Worm (Caenorhabditis elegans) whole organism, late embryonic: ENCODE measurements around the gene R02F2.5.

Source experiments
- F13H6.1 ChIP-seq: sonication (generic microtip); optimal IDR thresholded peaks from 2 replicates; lab custom pipeline; 2016; ENCODE audit warnings: missing genetic modification characterization, missing compliant biosample characterization
- T23F11.4 ChIP-seq: fragments of 200-800 bp; sonication (Bioruptor generic); optimal IDR thresholded peaks from 2 replicates; lab custom pipeline; 2018; ENCODE audit warnings: mild to moderate bottlenecking, missing genetic modification characterization, missing compliant biosample characterization
- ahr-1 ChIP-seq: sonication (generic microtip); optimal IDR thresholded peaks from 2 replicates; lab custom pipeline; 2016; ENCODE audit warnings: missing genetic modification characterization, missing compliant biosample characterization
- ceh-18 ChIP-seq: sonication (generic microtip); optimal IDR thresholded peaks from 2 replicates; lab custom pipeline; 2016; ENCODE audit warnings: missing genetic modification characterization, missing compliant biosample characterization
- ceh-19 ChIP-seq: fragments of 200-800 bp; sonication (Bioruptor generic); optimal IDR thresholded peaks from 2 replicates; lab custom pipeline; 2018; ENCODE audit warnings: mild to moderate bottlenecking, missing genetic modification characterization, missing compliant biosample characterization
- ceh-2 ChIP-seq: sonication (generic microtip); optimal IDR thresholded peaks from 2 replicates; lab custom pipeline; 2016; ENCODE audit warnings: missing genotype, missing genetic modification characterization, missing compliant biosample characterization
- ceh-22 ChIP-seq: sonication (generic microtip); optimal IDR thresholded peaks from 2 replicates; lab custom pipeline; 2017; ENCODE audit warnings: missing biosample characterization, missing genetic modification characterization
- ceh-24 ChIP-seq: sonication (generic microtip); optimal IDR thresholded peaks from 2 replicates; lab custom pipeline; 2016; ENCODE audit warnings: mild to moderate bottlenecking, missing genetic modification characterization, missing compliant biosample characterization
- ceh-31 ChIP-seq: sonication (generic microtip); optimal IDR thresholded peaks from 2 replicates; lab custom pipeline; 2016; ENCODE audit warnings: missing genetic modification characterization, missing compliant biosample characterization
- ceh-48 ChIP-seq: sonication (generic microtip); optimal IDR thresholded peaks from 2 replicates; lab custom pipeline; 2016; ENCODE audit warnings: missing genetic modification characterization, inconsistent platforms, missing compliant biosample characterization
- ceh-9 ChIP-seq: sonication (generic microtip); optimal IDR thresholded peaks from 2 replicates; lab custom pipeline; 2016; ENCODE audit warnings: mild to moderate bottlenecking, missing genetic modification characterization, inconsistent platforms, missing compliant biosample characterization
- dve-1 ChIP-seq: sonication (generic microtip); optimal IDR thresholded peaks from 2 replicates; lab custom pipeline; 2017; ENCODE audit warnings: antibody characterized with exemption, mild to moderate bottlenecking, missing genetic modification characterization, missing compliant biosample characterization
- elt-2 ChIP-seq: sonication (generic microtip); optimal IDR thresholded peaks from 2 replicates; lab custom pipeline; 2016; ENCODE audit warnings: missing genetic modification reagents, missing genetic modification characterization, missing compliant biosample characterization
- ets-4 ChIP-seq: sonication (generic microtip); optimal IDR thresholded peaks from 2 replicates; lab custom pipeline; 2016; ENCODE audit warnings: missing genetic modification characterization, missing compliant biosample characterization
- eyg-1 ChIP-seq: sonication (generic microtip); optimal IDR thresholded peaks from 2 replicates; lab custom pipeline; 2016; ENCODE audit warnings: missing genotype, missing genetic modification characterization, missing compliant biosample characterization
- fkh-10 ChIP-seq: fragments of 150-350 bp; optimal IDR thresholded peaks from 2 replicates; lab custom pipeline; 2014; ENCODE audit warnings: missing biosample characterization, missing genetic modification reagents, missing genetic modification characterization
- fkh-6 ChIP-seq: sonication (generic microtip); optimal IDR thresholded peaks from 2 replicates; lab custom pipeline; 2016; ENCODE audit warnings: missing genetic modification characterization, missing compliant biosample characterization
- gmeb-2 ChIP-seq: sonication (generic microtip); optimal IDR thresholded peaks from 2 replicates; lab custom pipeline; 2016; ENCODE audit warnings: missing genetic modification characterization, inconsistent platforms, missing compliant biosample characterization
- hlh-15 ChIP-seq: sonication (generic microtip); optimal IDR thresholded peaks from 2 replicates; lab custom pipeline; 2016; ENCODE audit warnings: missing genetic modification characterization, missing compliant biosample characterization
- hlh-30 ChIP-seq: sonication (generic microtip); optimal IDR thresholded peaks from 2 replicates; lab custom pipeline; 2017; ENCODE audit warnings: antibody characterized with exemption, missing genetic modification characterization, missing compliant biosample characterization; ENCODE audit not compliant: insufficient read depth
- hlh-6 ChIP-seq: sonication (generic microtip); optimal IDR thresholded peaks from 2 replicates; lab custom pipeline; 2016; ENCODE audit warnings: missing genotype, missing genetic modification characterization, missing compliant biosample characterization
- hlh-8 ChIP-seq: sonication (generic microtip); optimal IDR thresholded peaks from 2 replicates; lab custom pipeline; 2016; ENCODE audit warnings: missing genotype, missing genetic modification characterization, missing compliant biosample characterization
- madf-2 ChIP-seq: sonication (generic microtip); optimal IDR thresholded peaks from 2 replicates; lab custom pipeline; 2017; ENCODE audit warnings: missing genetic modification characterization, missing compliant biosample characterization
- nfya-1 ChIP-seq: sonication (generic microtip); optimal IDR thresholded peaks from 2 replicates; lab custom pipeline; 2017; ENCODE audit warnings: missing genetic modification characterization, mild to moderate bottlenecking, missing compliant biosample characterization, antibody characterized with exemption, moderate library complexity
- nhr-11 ChIP-seq: fragments of 150-350 bp; optimal IDR thresholded peaks from 2 replicates; lab custom pipeline; 2014; ENCODE audit warnings: missing biosample characterization, missing genetic modification characterization
- nhr-232 ChIP-seq: sonication (generic microtip); optimal IDR thresholded peaks from 2 replicates; lab custom pipeline; 2016; ENCODE audit warnings: missing genetic modification characterization, missing compliant biosample characterization
- npax-4 ChIP-seq: sonication (generic microtip); optimal IDR thresholded peaks from 2 replicates; lab custom pipeline; 2016; ENCODE audit warnings: missing genetic modification characterization, missing compliant biosample characterization
- odd-2 ChIP-seq: sonication (generic microtip); optimal IDR thresholded peaks from 2 replicates; lab custom pipeline; 2017; ENCODE audit warnings: antibody characterized with exemption, mild to moderate bottlenecking, missing genetic modification characterization, missing compliant biosample characterization
- pag-3 ChIP-seq: sonication (generic microtip); optimal IDR thresholded peaks from 2 replicates; lab custom pipeline; 2016; ENCODE audit warnings: missing compliant biosample characterization, missing genetic modification characterization, borderline replicate concordance
- pat-9 ChIP-seq: fragments of 200-800 bp; sonication (Bioruptor generic); optimal IDR thresholded peaks from 2 replicates; lab custom pipeline; 2018; ENCODE audit warnings: mild to moderate bottlenecking, missing genetic modification characterization, moderate library complexity, missing compliant biosample characterization
- pax-1 ChIP-seq: fragments of 150-350 bp; optimal IDR thresholded peaks from 2 replicates; lab custom pipeline; 2014; ENCODE audit warnings: missing biosample characterization, missing genetic modification characterization
- pha-4 ChIP-seq: fragments of 150-350 bp; optimal IDR thresholded peaks from 2 replicates; lab custom pipeline; 2018; ENCODE audit warnings: missing biosample characterization, missing genetic modification reagents, missing genetic modification characterization
- pros-1 ChIP-seq: fragments of 150-350 bp; optimal IDR thresholded peaks from 2 replicates; lab custom pipeline; 2014; ENCODE audit warnings: missing biosample characterization, missing genetic modification reagents, missing genetic modification characterization
- sdc-2 ChIP-seq: sonication (generic microtip); optimal IDR thresholded peaks from 2 replicates; lab custom pipeline; 2016; ENCODE audit warnings: missing genotype, missing genetic modification characterization, missing compliant biosample characterization
- sox-2 ChIP-seq: fragments of 200-800 bp; sonication (Bioruptor generic); IDR thresholded peaks from 2 replicates; pipeline ENCODE4 v1.3.6; 2022; ENCODE audit warnings: missing genetic modification reagents, missing genetic modification characterization, missing compliant biosample characterization
- sox-4 ChIP-seq: sonication (generic microtip); optimal IDR thresholded peaks from 2 replicates; lab custom pipeline; 2017; ENCODE audit warnings: mild to moderate bottlenecking, missing genetic modification characterization, inconsistent platforms, missing compliant biosample characterization
- tbx-2 ChIP-seq: sonication (generic microtip); optimal IDR thresholded peaks from 2 replicates; lab custom pipeline; 2016; ENCODE audit warnings: missing genetic modification characterization, missing compliant biosample characterization
- unc-55 ChIP-seq: sonication (generic microtip); optimal IDR thresholded peaks from 2 replicates; lab custom pipeline; 2017; ENCODE audit warnings: missing biosample characterization, missing genetic modification reagents, missing genetic modification characterization
- unc-86 ChIP-seq: sonication (generic microtip); optimal IDR thresholded peaks from 2 replicates; lab custom pipeline; 2016; ENCODE audit warnings: missing genetic modification characterization, missing compliant biosample characterization
- ztf-16 ChIP-seq: sonication (generic microtip); optimal IDR thresholded peaks from 2 replicates; lab custom pipeline; 2017; ENCODE audit warnings: missing genetic modification characterization, missing compliant biosample characterization

R02F2.5 gene

ce11 chrIII:5498973-5499372 lies 19.9 kb downstream of the R02F2.5 start, which contains the start of gene R02F2.9 (continued):
- no peak for TF ChIP-seq ceh-19 (GFP tag; lab: Kevin White, UChicago)
- no peak for TF ChIP-seq ceh-18 (tag; lab: Kevin White, UChicago)
- TF ChIP-seq sox-2 (GFP tag; lab: Robert Waterston, UW) = no peak
- no peak for TF ChIP-seq fkh-10 (GFP tag; lab: Kevin White, UChicago)
- TF ChIP-seq odd-2 (tag; lab: Kevin White, UChicago) = no peak
- peak; percentile 55 for TF ChIP-seq ets-4 (tag; lab: Kevin White, UChicago)
- TF ChIP-seq, all 69 proteins: peak for 3

ce11 chrIII:5499942-5500341 lies 20.8 kb downstream of the R02F2.5 start:
- TF ChIP-seq ceh-48 (tag; lab: Kevin White, UChicago) (peak; percentile 31), ceh-31 (tag; lab: Kevin White, UChicago) (peak; percentile 23), hlh-15 (no peak), tbx-2 (tag; lab: Kevin White, UChicago) (peak; percentile 2), eyg-1 (no peak), ceh-9 (tag; lab: Kevin White, UChicago) (no peak), nhr-11 (tag; lab: Kevin White, UChicago) (no peak), fkh-10 (GFP tag; lab: Kevin White, UChicago) (no peak), pat-9 (tag; lab: Kevin White, UChicago) (no peak), pha-4 (tag; lab: Kevin White, UChicago) (no peak), hlh-30 (tag; lab: Kevin White, UChicago) (peak; percentile 86), gmeb-2 (no peak), unc-86 (tag; lab: Kevin White, UChicago) (no peak)

- TF ChIP-seq fkh-10 (GFP tag; lab: Kevin White, UChicago) (no peak), elt-2 (tag; lab: Kevin White, UChicago) (no peak), fkh-6 (no peak)
Measured at ce11 chrIII:5500732-5501131, 21.6 kb downstream of the R02F2.5 start.

ce11 chrIII:5501358-5502287 lies 22.5 kb downstream of the R02F2.5 start, which contains the start of gene R02F2.1:
Gene R02F2.1 (plus strand): TSS chrIII:5501885.
- TF ChIP-seq hlh-30 (tag; lab: Kevin White, UChicago) (peak; percentile 7), hlh-6 (tag; lab: Kevin White, UChicago) (no peak), ceh-9 (tag; lab: Kevin White, UChicago) (no peak)

ce11 chrIII:5502915-5503575 lies 23.9 kb downstream of the R02F2.5 start:
- TF ChIP-seq T23F11.4 (GFP tag; lab: Kevin White, UChicago) (no peak), dve-1 (tag; lab: Kevin White, UChicago) (no peak), ceh-22 (no peak), fkh-6 (no peak), unc-55 (GFP tag; lab: Kevin White, UChicago) (peak; percentile 59), sdc-2 (tag; lab: Kevin White, UChicago) (no peak), madf-2 (tag; lab: Kevin White, UChicago) (peak; percentile 6), unc-86 (tag; lab: Kevin White, UChicago) (no peak), pros-1 (no peak), ceh-9 (tag; lab: Kevin White, UChicago) (no peak), ceh-31 (tag; lab: Kevin White, UChicago) (peak; percentile 64), ceh-24 (tag; lab: Kevin White, UChicago) (no peak), hlh-30 (tag; lab: Kevin White, UChicago) (peak; percentile 23), pax-1 (no peak), F13H6.1 (tag; lab: Kevin White, UChicago) (peak; percentile 12), fkh-10 (GFP tag; lab: Kevin White, UChicago) (no peak), hlh-6 (tag; lab: Kevin White, UChicago) (no peak), ceh-18 (tag; lab: Kevin White, UChicago) (peak; percentile 38), pag-3 (tag; lab: Kevin White, UChicago) (no peak), ahr-1 (tag; lab: Kevin White, UChicago) (no peak), nfya-1 (peak; percentile 58), nhr-232 (tag; lab: Kevin White, UChicago) (no peak), ztf-16 (tag; lab: Kevin White, UChicago) (peak; percentile 4), ceh-2 (tag; lab: Kevin White, UChicago) (peak; percentile 10), hlh-8 (no peak), npax-4 (tag; lab: Kevin White, UChicago) (no peak), tbx-2 (tag; lab: Kevin White, UChicago) (peak; percentile 37), sox-4 (tag; lab: Kevin White, UChicago) (no peak)
